Worm (Caenorhabditis elegans) whole organism, L3 larva: ENCODE measurements around the gene EEED8.14.

ENCODE experiments used
- aly-2 ChIP-seq: fragments of 150-350 bp; optimal IDR thresholded peaks from 2 replicates; lab custom pipeline; 2014; ENCODE audit warnings: missing biosample characterization, missing genetic modification characterization
- elt-2 ChIP-seq: sonication (generic microtip); optimal IDR thresholded peaks from 2 replicates; lab custom pipeline; 2016; ENCODE audit warnings: missing genetic modification reagents, mild to moderate bottlenecking, missing genetic modification characterization, missing compliant biosample characterization
- elt-3 ChIP-seq, 3 experiments: fragments of 150-350 bp in 1 of 3; sonication (generic microtip) in 2 of 3; optimal IDR thresholded peaks; 2 replicates in 2 of 3; 4 replicates in 1 of 3; lab custom pipeline; 2014 to 2017; ENCODE audit warnings: missing biosample characterization in 3 of 3, missing genetic modification characterization in 3 of 3
- fkh-2 ChIP-seq: fragments of 150-350 bp; optimal IDR thresholded peaks from 2 replicates; lab custom pipeline; 2014; ENCODE audit warnings: missing biosample characterization, missing genetic modification reagents, missing genetic modification characterization
- hmg-11 ChIP-seq: sonication (generic microtip); optimal IDR thresholded peaks from 2 replicates; lab custom pipeline; 2016; ENCODE audit warnings: missing genetic modification characterization, missing compliant biosample characterization
- lin-15B ChIP-seq: fragments of 150-350 bp; optimal IDR thresholded peaks from 2 replicates; lab custom pipeline; 2014; ENCODE audit warnings: missing biosample characterization, missing genetic modification characterization
- mdl-1 ChIP-seq: fragments of 150-350 bp; optimal IDR thresholded peaks from 2 replicates; lab custom pipeline; 2014; ENCODE audit warnings: missing biosample characterization, missing genetic modification characterization
- nfya-1 ChIP-seq: sonication (generic microtip); optimal IDR thresholded peaks from 2 replicates; lab custom pipeline; 2017; ENCODE audit warnings: missing genetic modification characterization, mild to moderate bottlenecking, missing compliant biosample characterization, antibody characterized with exemption, moderate library complexity; ENCODE audit not compliant: insufficient read depth
- nhr-28 ChIP-seq: fragments of 150-350 bp; optimal IDR thresholded peaks from 2 replicates; lab custom pipeline; 2014; ENCODE audit warnings: missing biosample characterization, missing genetic modification characterization
- nhr-76 ChIP-seq: fragments of 150-350 bp; sonication (generic microtip); optimal IDR thresholded peaks from 5 replicates; lab custom pipeline; 2014; ENCODE audit warnings: missing biosample characterization, missing genetic modification characterization
- pqm-1 ChIP-seq: fragments of 150-350 bp; optimal IDR thresholded peaks from 2 replicates; lab custom pipeline; 2017; ENCODE audit warnings: missing biosample characterization, missing genetic modification characterization, inconsistent platforms
- tbx-2 ChIP-seq: sonication (generic microtip); optimal IDR thresholded peaks from 2 replicates; lab custom pipeline; 2016; ENCODE audit warnings: mild to moderate bottlenecking, missing genetic modification characterization, missing compliant biosample characterization
- ztf-11 ChIP-seq: fragments of 150-350 bp; optimal IDR thresholded peaks from 2 replicates; lab custom pipeline; 2014; ENCODE audit warnings: missing biosample characterization, missing genetic modification characterization

ce11 chrII:5446506-5446905 is 32.7 kb upstream of the EEED8.14 start, which contains the start of gene nmr-1:
- TF ChIP-seq ztf-11 (tag; lab: Kevin White, UChicago): no peak
- no peak for TF ChIP-seq aly-2 (tag; lab: Kevin White, UChicago)
- TF ChIP-seq nhr-76 (tag; lab: Kevin White, UChicago): no peak
- TF ChIP-seq elt-3 (tag; optimal IDR thresholded peaks at IDR 0.05; lab: Kevin White, UChicago): no peak
- TF ChIP-seq nfya-1 (tag; lab: Kevin White, UChicago): no peak
- TF ChIP-seq pqm-1 (tag; lab: Kevin White, UChicago): no peak
- TF ChIP-seq lin-15B (tag; lab: Kevin White, UChicago): no peak
- no peak for TF ChIP-seq fkh-2
- no peak for TF ChIP-seq mdl-1 (tag; lab: Kevin White, UChicago)
- no peak for TF ChIP-seq nhr-28 (tag; lab: Kevin White, UChicago)
- no peak for TF ChIP-seq hmg-11 (tag; lab: Kevin White, UChicago)
- TF ChIP-seq tbx-2: no peak
- TF ChIP-seq elt-2 (tag; lab: Kevin White, UChicago): no peak
